Worm (Caenorhabditis elegans): ENCODE data around the gene srj-9.

DNA sequence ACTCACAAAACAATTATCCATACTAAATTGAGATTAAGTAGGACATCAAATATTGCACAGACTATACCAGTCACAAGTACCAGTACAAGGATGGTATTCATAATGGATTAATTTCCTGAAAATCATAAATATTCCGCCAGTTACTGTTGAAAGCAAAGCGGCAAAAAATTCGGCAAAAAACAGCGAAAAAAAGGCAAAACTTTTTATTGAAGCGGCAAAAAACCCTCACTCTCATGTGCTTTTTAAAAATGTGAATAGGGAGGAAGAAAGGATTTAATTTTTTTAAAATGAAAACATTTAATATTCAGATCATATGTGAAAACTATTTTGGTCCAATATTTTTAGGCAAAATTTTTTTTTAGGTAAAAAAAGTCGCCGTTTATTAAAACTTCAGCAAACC lies 39.0 kb downstream of the srj-9 start, which contains the start of gene srbc-29:
- TF ChIP-seq hlh-1 (tag; optimal IDR thresholded peaks at IDR 0.05) (no peak), unc-62 (GFP tag; optimal IDR thresholded peaks at IDR 0.05) (no peak)
